Fruit fly (Drosophila melanogaster): ENCODE results near the gene Alg14.

Gene Alg14

DNA sequence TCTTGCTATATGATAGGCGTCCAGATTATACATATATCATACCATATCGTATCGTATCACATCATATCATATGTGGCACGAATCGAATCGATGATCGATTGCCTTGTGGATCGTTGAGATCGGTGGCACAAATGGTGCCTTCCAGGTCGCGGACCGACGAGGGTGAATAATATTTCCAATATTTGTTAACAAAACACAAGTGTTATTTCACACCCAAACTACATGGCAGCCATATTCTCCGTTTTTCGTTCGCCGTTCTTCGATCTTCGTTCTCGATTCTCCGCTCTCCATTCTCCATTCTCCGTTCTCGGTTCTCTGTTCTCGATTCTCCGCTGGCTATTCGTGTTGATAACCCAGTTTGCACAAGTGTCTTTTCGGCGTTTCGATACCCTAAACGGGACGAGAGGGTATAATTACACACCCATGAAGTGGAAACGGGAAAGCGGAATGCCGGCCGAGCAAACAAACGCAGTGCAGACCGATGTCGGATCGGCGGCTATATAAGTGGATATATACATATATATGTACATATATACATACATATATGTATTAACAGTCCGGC, 29.8 kb downstream of the Alg14 start (continued):
- TF ChIP-seq HHEX (GFP tag; optimal IDR thresholded peaks at IDR 0.05) (peak; percentile 22), Meics (GFP tag; optimal IDR thresholded peaks at IDR 0.05) (peak; percentile 21), CG18599 (GFP tag; optimal IDR thresholded peaks at IDR 0.05) (peak; percentile 24), Adf1 (GFP tag; IDR thresholded peaks at IDR 0.05) (no peak), CG8089 (GFP tag; optimal IDR thresholded peaks at IDR 0.05) (no peak), Sry-δ (GFP tag; optimal IDR thresholded peaks at IDR 0.05) (no peak), ATbp (GFP tag; optimal IDR thresholded peaks at IDR 0.05) (no peak), NC2β (GFP tag; optimal IDR thresholded peaks at IDR 0.05) (no peak), esg (GFP tag; conservative IDR thresholded peaks at IDR 0.05) (no peak), CG10431 (GFP tag; optimal IDR thresholded peaks at IDR 0.05) (peak; percentile 19), CG6791 (GFP tag; IDR thresholded peaks at IDR 0.05; ENCODE audit: partially characterized antibody) (no peak), Myb (GFP tag; optimal IDR thresholded peaks at IDR 0.05) (no peak), ato (GFP tag; IDR thresholded peaks at IDR 0.05; ENCODE audit: partially characterized antibody) (no peak), Mrtf (GFP tag; IDR thresholded peaks at IDR 0.05) (no peak), BtbVII (GFP tag; optimal IDR thresholded peaks at IDR 0.05) (no peak), toy (GFP tag; IDR thresholded peaks at IDR 0.05) (no peak), ci (GFP tag; IDR thresholded peaks at IDR 0.05) (no peak), Oli (tag; optimal IDR thresholded peaks at IDR 0.05) (no peak), kni (GFP tag; optimal IDR thresholded peaks at IDR 0.05) (peak; percentile 31), nerfin-2 (GFP tag; IDR thresholded peaks at IDR 0.05; ENCODE audit: partially characterized antibody) (no peak), CG11504 (tag; optimal IDR thresholded peaks at IDR 0.05) (no peak), CG12769 (tag; optimal IDR thresholded peaks at IDR 0.05) (peak; percentile 5), CG3838 (GFP tag; optimal IDR thresholded peaks at IDR 0.05) (no peak), az2 (GFP tag; optimal IDR thresholded peaks at IDR 0.05) (no peak), sd (tag; optimal IDR thresholded peaks at IDR 0.05) (no peak), CG6175 (GFP tag; IDR thresholded peaks at IDR 0.05) (no peak), gcm2 (GFP tag; optimal IDR thresholded peaks at IDR 0.05) (no peak), CG13287 (GFP tag; IDR thresholded peaks at IDR 0.05; ENCODE audit: partially characterized antibody) (no peak), phol (tag; optimal IDR thresholded peaks at IDR 0.05) (no peak), CG4707 (GFP tag; optimal IDR thresholded peaks at IDR 0.05) (no peak), onecut (GFP tag; IDR thresholded peaks at IDR 0.05) (no peak), Atf6 (GFP tag; IDR thresholded peaks at IDR 0.05) (no peak), CG6654 (GFP tag; optimal IDR thresholded peaks at IDR 0.05) (no peak), HLH4C (GFP tag; IDR thresholded peaks at IDR 0.05; ENCODE audit: partially characterized antibody) (no peak), Fer1 (GFP tag; optimal IDR thresholded peaks at IDR 0.05) (no peak), CG8388 (GFP tag; optimal IDR thresholded peaks at IDR 0.05) (no peak), sima (GFP tag; optimal IDR thresholded peaks at IDR 0.05) (no peak), CG4820 (GFP tag; optimal IDR thresholded peaks at IDR 0.05) (no peak), pros (GFP tag; optimal IDR thresholded peaks at IDR 0.05) (no peak), CG17912 (GFP tag; optimal IDR thresholded peaks at IDR 0.05) (no peak), lab (GFP tag; optimal IDR thresholded peaks at IDR 0.05) (peak; percentile 60), oc (tag; optimal IDR thresholded peaks at IDR 0.05) (no peak), CG9727 (GFP tag; optimal IDR thresholded peaks at IDR 0.05) (no peak), chif (GFP tag; optimal IDR thresholded peaks at IDR 0.05) (no peak), rib (GFP tag; IDR thresholded peaks at IDR 0.05) (no peak), mld (GFP tag; IDR thresholded peaks at IDR 0.05; ENCODE audit: partially characterized antibody) (no peak), kah (GFP tag; optimal IDR thresholded peaks at IDR 0.05) (no peak), CG4360 (GFP tag; IDR thresholded peaks at IDR 0.05) (no peak), CG1832 (GFP tag; optimal IDR thresholded peaks at IDR 0.05) (no peak), stwl (tag; optimal IDR thresholded peaks at IDR 0.05) (no peak)
